Fruit fly (Drosophila melanogaster) whole organism, embryonic: ENCODE measurements around the gene CG33108.
A peak's percentile ranks its signal among the peaks of the same experiment; 100 is the strongest.

ENCODE experiments used
- Aef1 ChIP-seq: fragments of 200-800 bp; sonication (Bioruptor generic); IDR thresholded peaks from 3 replicates; pipeline ENCODE4 v1.3.6; 2022; ENCODE audit warnings: missing biosample characterization, missing genetic modification characterization
- CG10431 ChIP-seq: fragments of 200-800 bp; sonication (Bioruptor generic); optimal IDR thresholded peaks from 3 replicates; lab custom pipeline; 2018; ENCODE audit warnings: missing biosample characterization, mild to moderate bottlenecking, missing genetic modification characterization
- CG11093 ChIP-seq: fragments of 200-800 bp; sonication (Bioruptor generic); IDR thresholded peaks from 3 replicates; pipeline ENCODE4 v1.3.6; 2022; ENCODE audit warnings: missing biosample characterization, missing genetic modification characterization
- CG11695 ChIP-seq: fragments of 200-800 bp; sonication (Bioruptor generic); IDR thresholded peaks from 3 replicates; pipeline ENCODE4 v1.3.6; 2022; ENCODE audit warnings: missing biosample characterization, missing genetic modification characterization
- CG12219 ChIP-seq: fragments of 200-800 bp; sonication (Bioruptor generic); optimal IDR thresholded peaks from 3 replicates; lab custom pipeline; 2018; ENCODE audit warnings: missing biosample characterization, mild to moderate bottlenecking, missing genetic modification characterization
- CG30020 ChIP-seq: fragments of 200-800 bp; optimal IDR thresholded peaks from 2 replicates; lab custom pipeline; 2019; ENCODE audit warnings: missing biosample characterization, mild to moderate bottlenecking, missing genetic modification characterization, moderate library complexity
- CG3163 ChIP-seq: fragments of 200-800 bp; sonication (Bioruptor generic); optimal IDR thresholded peaks from 3 replicates; lab custom pipeline; 2016; ENCODE audit warnings: missing biosample characterization, missing genetic modification characterization
- CG4328 ChIP-seq: fragments of 200-800 bp; sonication (Bioruptor generic); optimal IDR thresholded peaks from 3 replicates; lab custom pipeline; 2017; ENCODE audit warnings: missing biosample characterization, missing genetic modification reagents, missing genetic modification characterization
- CG4360 ChIP-seq: fragments of 200-800 bp; sonication (Bioruptor generic); IDR thresholded peaks from 2 replicates; pipeline ENCODE4 v1.3.6; 2022; ENCODE audit warnings: missing biosample characterization, missing genetic modification characterization
- CG7372 ChIP-seq: fragments of 200-800 bp; sonication (Bioruptor generic); IDR thresholded peaks from 2 replicates; pipeline ENCODE4 v1.3.6; 2022; ENCODE audit warnings: missing biosample characterization, missing genetic modification characterization
- CG8478 ChIP-seq: fragments of >200 bp; optimal IDR thresholded peaks from 2 replicates; lab custom pipeline; 2018
- D19B ChIP-seq: fragments of 200-800 bp; sonication (Bioruptor generic); optimal IDR thresholded peaks from 2 replicates; lab custom pipeline; 2017; ENCODE audit warnings: missing biosample characterization, mild to moderate bottlenecking, missing genetic modification characterization
- Dbx ChIP-seq: fragments of 200-800 bp; sonication (Bioruptor generic); IDR thresholded peaks from 3 replicates; pipeline ENCODE4 v1.3.6; 2022; ENCODE audit warnings: missing biosample characterization, missing genetic modification characterization
- Drgx ChIP-seq: fragments of 200-800 bp; sonication (Bioruptor generic); IDR thresholded peaks from 2 replicates; pipeline ENCODE4 v1.3.6; 2022; ENCODE audit warnings: missing biosample characterization, missing genetic modification characterization
- Hr51 ChIP-seq, 2 experiments: fragments of 200-800 bp; sonication (Bioruptor generic); optimal IDR thresholded peaks; 2 replicates in 1 of 2; 3 replicates in 1 of 2; lab custom pipeline; 2016 to 2018; ENCODE audit warnings: missing biosample characterization in 2 of 2, missing genetic modification characterization in 2 of 2, mild to moderate bottlenecking in 1 of 2, moderate library complexity in 1 of 2
- Kr ChIP-seq: fragments of 200-800 bp; sonication (Bioruptor generic); optimal IDR thresholded peaks from 2 replicates; lab custom pipeline; 2017; ENCODE audit warnings: missing biosample characterization, mild to moderate bottlenecking, missing genetic modification characterization
- Lhr ChIP-seq: fragments of 200-800 bp; sonication (Bioruptor generic); optimal IDR thresholded peaks from 3 replicates; lab custom pipeline; 2017; ENCODE audit warnings: mild to moderate bottlenecking, missing biosample characterization, missing genetic modification reagents, missing genetic modification characterization
- Med ChIP-seq: fragments of 200-800 bp; sonication (Bioruptor generic); peaks from one replicate; lab custom pipeline; 2016; ENCODE audit warnings: missing biosample characterization, missing genetic modification characterization, mild to moderate bottlenecking, inconsistent platforms, moderate library complexity
- Nf-YC ChIP-seq: fragments of 200-800 bp; optimal IDR thresholded peaks from 3 replicates; lab custom pipeline; 2019; ENCODE audit warnings: missing biosample characterization, mild to moderate bottlenecking, missing genetic modification characterization, moderate library complexity
- Oli ChIP-seq: fragments of 200-800 bp; sonication (Bioruptor generic); optimal IDR thresholded peaks from 2 replicates; lab custom pipeline; 2018; ENCODE audit warnings: missing biosample characterization, mild to moderate bottlenecking, missing genetic modification characterization, moderate library complexity
- Ravus ChIP-seq: fragments of 200-800 bp; sonication (Bioruptor generic); IDR thresholded peaks from 2 replicates; pipeline ENCODE4 v1.3.6; 2022; ENCODE audit warnings: missing biosample characterization, missing genetic modification characterization
- Sin3A ChIP-seq: fragments of >200 bp; optimal IDR thresholded peaks from 2 replicates; lab custom pipeline; 2018
- Sox102F ChIP-seq: fragments of 200-800 bp; sonication (Bioruptor generic); optimal IDR thresholded peaks from 2 replicates; lab custom pipeline; 2018; ENCODE audit warnings: missing biosample characterization, mild to moderate bottlenecking, missing genetic modification characterization, moderate library complexity
- Ssrp ChIP-seq: fragments of 200-800 bp; sonication (Bioruptor generic); optimal IDR thresholded peaks from 2 replicates; lab custom pipeline; 2018; ENCODE audit warnings: missing biosample characterization, mild to moderate bottlenecking, missing genetic modification characterization, moderate library complexity
- abd-A ChIP-seq: fragments of 200-800 bp; sonication (Bioruptor generic); optimal IDR thresholded peaks from 3 replicates; lab custom pipeline; 2019; ENCODE audit warnings: missing biosample characterization, mild to moderate bottlenecking, missing genetic modification characterization, moderate library complexity
- fd3F ChIP-seq: fragments of 200-800 bp; sonication (Bioruptor generic); optimal IDR thresholded peaks from 2 replicates; lab custom pipeline; 2018; ENCODE audit warnings: missing biosample characterization, mild to moderate bottlenecking, missing genetic modification characterization, moderate library complexity
- ftz-f1 ChIP-seq: fragments of 200-800 bp; sonication (Bioruptor generic); optimal IDR thresholded peaks from 2 replicates; lab custom pipeline; 2016; ENCODE audit warnings: missing biosample characterization, missing genetic modification characterization
- ham ChIP-seq: fragments of 200-800 bp; sonication (Bioruptor generic); IDR thresholded peaks from 2 replicates; pipeline ENCODE4 v1.3.6; 2022; ENCODE audit warnings: missing biosample characterization, missing genetic modification characterization
- nerfin-1 ChIP-seq: fragments of 200-800 bp; sonication (Bioruptor generic); optimal IDR thresholded peaks from 3 replicates; lab custom pipeline; 2019; ENCODE audit warnings: missing biosample characterization, mild to moderate bottlenecking, missing genetic modification characterization, moderate library complexity
- nom ChIP-seq: fragments of 200-800 bp; sonication (Bioruptor generic); optimal IDR thresholded peaks from 2 replicates; lab custom pipeline; 2017; ENCODE audit warnings: missing biosample characterization, missing genetic modification characterization, mild to moderate bottlenecking, moderate library complexity, missing genetic modification reagents
- otp ChIP-seq: fragments of 200-800 bp; sonication (Bioruptor generic); IDR thresholded peaks from 3 replicates; pipeline ENCODE4, ENCODE4 v1.3.6; 2022; ENCODE audit warnings: missing biosample characterization, missing genetic modification characterization
- pan ChIP-seq, 4 experiments: fragments of >200 bp in 3 of 4; fragments of 200-800 bp in 1 of 4; sonication (Bioruptor generic) in 1 of 4; optimal IDR thresholded peaks in 3 of 4; IDR thresholded peaks in 1 of 4; 2 replicates each; pipeline versions ENCODE4 v1.3.6 to Lab custom; 2017 to 2022; ENCODE audit warnings: missing biosample characterization in 2 of 4, missing genetic modification characterization in 2 of 4, mixed read lengths in 1 of 4
- pzg ChIP-seq: fragments of 200-800 bp; sonication (Bioruptor generic); optimal IDR thresholded peaks from 3 replicates; lab custom pipeline; 2018; ENCODE audit warnings: missing biosample characterization, mild to moderate bottlenecking, missing genetic modification characterization, moderate library complexity
- row ChIP-seq: fragments of 200-800 bp; sonication (Bioruptor generic); IDR thresholded peaks from 3 replicates; pipeline ENCODE4 v1.3.6; 2022; ENCODE audit warnings: missing biosample characterization, missing genetic modification characterization
- sd ChIP-seq: fragments of 200-800 bp; sonication (Bioruptor generic); optimal IDR thresholded peaks from 3 replicates; lab custom pipeline; 2018; ENCODE audit warnings: missing biosample characterization, mild to moderate bottlenecking, missing genetic modification characterization, moderate library complexity
- seq ChIP-seq: fragments of 200-800 bp; sonication (Bioruptor generic); IDR thresholded peaks from 2 replicates; pipeline ENCODE4 v1.3.6; 2022; ENCODE audit warnings: missing biosample characterization, missing genetic modification characterization
- slbo ChIP-seq: fragments of 200-800 bp; sonication (Bioruptor generic); IDR thresholded peaks from 2 replicates; pipeline ENCODE4 v1.3.6; 2022; ENCODE audit warnings: missing biosample characterization, missing genetic modification characterization
- stc ChIP-seq: fragments of 200-800 bp; sonication (Bioruptor generic); IDR thresholded peaks from 2 replicates; pipeline ENCODE4 v1.3.6; 2022; ENCODE audit warnings: missing biosample characterization, missing genetic modification characterization
- vvl ChIP-seq: fragments of 200-800 bp; sonication (Bioruptor generic); IDR thresholded peaks from 2 replicates; pipeline ENCODE4 v1.3.6; 2022; ENCODE audit warnings: missing biosample characterization, missing genetic modification characterization
- zfh1 ChIP-seq: fragments of 200-800 bp; sonication (Bioruptor generic); IDR thresholded peaks from 3 replicates; pipeline ENCODE4 v1.3.6; 2022; ENCODE audit warnings: missing biosample characterization, missing genetic modification characterization

The CG33108 gene

DNA sequence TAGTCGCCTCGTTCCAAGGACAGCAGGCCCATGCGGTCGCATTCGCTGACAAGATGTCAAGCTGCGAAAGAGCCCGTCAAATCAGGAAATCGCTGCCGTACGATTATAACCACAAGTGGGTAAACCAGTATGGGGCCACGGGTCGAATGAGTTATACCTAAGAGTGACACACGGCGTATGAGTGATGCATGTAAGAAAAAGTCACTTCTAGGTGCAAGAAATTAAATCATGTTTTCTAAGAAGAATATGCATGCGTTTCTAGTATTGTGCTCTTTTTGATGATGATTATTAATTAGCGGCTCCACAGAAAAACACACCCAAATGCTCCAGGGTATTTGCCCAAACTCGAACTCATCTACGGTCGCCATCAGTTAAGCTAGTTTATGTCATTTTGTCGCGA, 22.2 kb downstream of the CG33108 start:
- TF ChIP-seq ftz-f1 (GFP tag; lab: Kevin White, UChicago) = no peak
- 0 out of 3 replicates have a peak, but pooled peaks have one; percentile 25 for TF ChIP-seq CG11695
- TF ChIP-seq CG7372 = peak; percentile 52; the same call in 1 of the 2 replicates
- peak; percentile 54 for TF ChIP-seq Med
- no peak for TF ChIP-seq pan (optimal IDR thresholded peaks at IDR 0.05; lab: Kevin White, UChicago)
- TF ChIP-seq pan (GFP tag; optimal IDR thresholded peaks at IDR 0.05 in 1 of 2, IDR thresholded peaks at IDR 0.05 in 1 of 2) = peak in 1 of 2 experiments; percentile 37
- no peak for TF ChIP-seq CG3163 (GFP tag; lab: Kevin White, UChicago)
- no peak for TF ChIP-seq ham (GFP tag; lab: Robert Waterston, UW)
- TF ChIP-seq row (GFP tag; lab: Robert Waterston, UW) = peak; percentile 26; the same call in 1 of the 3 replicates
- TF ChIP-seq Oli (tag; lab: Kevin White, UChicago) = peak; percentile 10
- TF ChIP-seq Hr51 (GFP tag; optimal IDR thresholded peaks at IDR 0.05; lab: Kevin White, UChicago) = peak in 1 of 2 experiments; percentile 10
- TF ChIP-seq vvl (GFP tag; lab: Robert Waterston, UW) = 0 out of 2 replicates have a peak, but pooled peaks have one; percentile 15
- peak; percentile 34 for TF ChIP-seq D19B (GFP tag; lab: Kevin White, UChicago)
- TF ChIP-seq CG12219 = no peak
- TF ChIP-seq pzg (GFP tag; lab: Kevin White, UChicago) = no peak
- TF ChIP-seq Ssrp (tag; lab: Kevin White, UChicago) = no peak
- TF ChIP-seq Kr = no peak
- 0 out of 3 replicates have a peak, but pooled peaks have one; percentile 36 for TF ChIP-seq otp
- 0 out of 2 replicates have a peak, but pooled peaks have one; percentile 43 for TF ChIP-seq Drgx (GFP tag; lab: Robert Waterston, UW)
- TF ChIP-seq Ravus (GFP tag; lab: Robert Waterston, UW) = no peak
- TF ChIP-seq nerfin-1 (tag; lab: Kevin White, UChicago) = no peak
- TF ChIP-seq Aef1 (GFP tag; lab: Robert Waterston, UW) = no peak
- peak; percentile 8; the same call in 1 of the 2 replicates for TF ChIP-seq stc (GFP tag; lab: Robert Waterston, UW)
- TF ChIP-seq Sox102F (GFP tag; lab: Kevin White, UChicago) = peak; percentile 9
- TF ChIP-seq, all 482 proteins: peak for 13

DNA sequence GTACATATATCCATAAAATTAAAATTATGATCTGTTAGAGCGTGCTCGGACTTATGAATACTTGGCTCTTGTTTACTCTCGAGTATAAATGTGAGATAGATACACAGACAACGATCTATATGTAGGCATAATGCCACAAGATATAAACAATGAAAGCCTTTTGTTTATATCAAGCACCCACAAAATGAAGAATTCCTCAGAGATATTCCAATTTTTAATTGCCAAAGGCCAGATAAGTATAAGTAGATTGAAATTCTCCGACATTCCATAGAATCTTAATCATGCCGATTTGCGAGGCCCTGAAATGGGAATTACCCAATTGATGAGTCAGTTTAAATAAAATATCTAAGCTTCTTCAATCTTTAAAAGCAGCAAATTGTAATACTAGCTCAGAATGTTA, 26.4 kb downstream of the CG33108 start:
- no peak for TF ChIP-seq seq (GFP tag; lab: Robert Waterston, UW)
- no peak for TF ChIP-seq CG4328
- TF ChIP-seq abd-A = peak; percentile 3
- TF ChIP-seq Lhr (GFP tag; lab: Kevin White, UChicago) = no peak
- peak; percentile 94 for TF ChIP-seq sd
- peak; percentile 39 for TF ChIP-seq Med

DNA sequence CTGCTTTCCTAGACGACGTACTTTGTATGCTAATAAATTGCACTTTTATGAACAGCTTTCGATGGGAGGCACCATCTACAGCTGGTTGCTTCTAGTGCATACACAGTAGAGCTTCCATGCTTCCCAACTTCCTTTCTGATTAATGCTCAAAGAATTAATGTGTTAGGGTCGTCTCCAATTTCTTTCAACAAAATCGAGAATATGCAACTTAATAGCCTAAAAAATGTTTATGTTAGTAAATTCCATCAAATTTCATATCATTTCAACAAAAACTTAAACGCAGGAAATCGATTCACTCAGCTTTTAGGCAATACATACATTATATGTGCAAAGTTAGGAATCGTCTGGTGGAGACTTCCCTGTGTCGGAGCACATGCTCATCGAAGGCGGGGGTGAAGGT, 28.7 kb downstream of the CG33108 start:
- TF ChIP-seq CG30020 (tag; lab: Kevin White, UChicago) (no peak), fd3F (no peak), Dbx (GFP tag; lab: Robert Waterston, UW) (no peak), D19B (GFP tag; lab: Kevin White, UChicago) (no peak), CG11093 (GFP tag; lab: Robert Waterston, UW) (no peak), slbo (no peak), nom (peak; percentile 16), Nf-YC (tag; lab: Kevin White, UChicago) (no peak), Sin3A (lab: Kevin White, UChicago) (no peak)
- TF ChIP-seq, all 482 proteins: peak for 1

DNA sequence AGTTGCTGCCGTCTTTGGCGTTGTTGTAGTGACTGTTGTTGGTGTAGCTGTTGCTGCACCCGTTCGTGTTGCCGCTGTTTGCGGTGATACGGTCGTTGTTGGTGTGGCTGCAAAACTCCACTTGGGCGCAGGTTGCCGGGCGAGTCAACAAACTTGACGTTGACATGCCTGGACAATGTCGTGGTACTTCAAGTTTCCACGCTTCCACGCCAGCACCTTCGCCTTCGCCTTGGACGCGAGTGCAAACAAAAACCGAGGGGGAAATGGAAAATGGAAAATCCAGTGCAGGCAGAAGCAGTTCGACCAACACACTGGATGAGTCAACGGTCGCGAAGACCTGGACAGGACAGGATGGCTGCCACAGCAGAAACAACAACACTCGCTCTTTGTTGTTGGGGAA, 29.2 kb downstream of the CG33108 start:
- TF ChIP-seq CG4360 (GFP tag; lab: Robert Waterston, UW) = peak; percentile 46; the same call in 1 of the 2 replicates
- no peak for TF ChIP-seq CG10431 (GFP tag; lab: Kevin White, UChicago)
- peak; percentile 73 for TF ChIP-seq CG8478 (lab: Kevin White, UChicago)
- TF ChIP-seq zfh1 (GFP tag; lab: Robert Waterston, UW) = 0 out of 3 replicates have a peak, but pooled peaks have one; percentile 27
